Worm (Caenorhabditis elegans): ENCODE data around the gene slc-25A18.1.

ce11 chrX:14957176-14957575, 46.6 kb downstream of the slc-25A18.1 start:
- TF ChIP-seq him-1 (tag; optimal IDR thresholded peaks at IDR 0.05) (no peak), dao-5 (tag; optimal IDR thresholded peaks at IDR 0.05) (no peak)
